Worm (Caenorhabditis elegans): ENCODE measurements around the gene tsen-34.

- TF ChIP-seq lin-39 (tag; optimal IDR thresholded peaks at IDR 0.05) (no peak), elt-3 (tag; optimal IDR thresholded peaks at IDR 0.05) (no peak), nhr-77 (tag; optimal IDR thresholded peaks at IDR 0.05) (no peak), fos-1 (tag; optimal IDR thresholded peaks at IDR 0.05) (no peak), pqm-1 (tag; optimal IDR thresholded peaks at IDR 0.05) (no peak), tbx-2 (tag; optimal IDR thresholded peaks at IDR 0.05) (no peak)
Observed at ce11 chrIV:4141311-4141710, 36.9 kb upstream of the tsen-34 start, which contains the start of gene F49F1.11.
